Fruit fly (Drosophila melanogaster) whole organism, embryonic: Measurements from ENCODE around the gene CG11951.

Source experiments
- Atf6 ChIP-seq: fragments of 200-800 bp; sonication (Bioruptor generic); IDR thresholded peaks from 2 replicates; pipeline ENCODE4 v1.3.6; 2022; ENCODE audit warnings: missing biosample characterization, missing genetic modification characterization
- Awh ChIP-seq: fragments of 200-800 bp; sonication (Bioruptor generic); IDR thresholded peaks from 2 replicates; pipeline ENCODE4, ENCODE4 v1.3.6; 2022; ENCODE audit warnings: missing biosample characterization, missing genetic modification characterization
- Bgb ChIP-seq: fragments of 200-800 bp; sonication (Bioruptor generic); IDR thresholded peaks from 2 replicates; pipeline ENCODE4 v1.3.6; 2022; ENCODE audit warnings: missing biosample characterization, missing genetic modification characterization; ENCODE audit not compliant: partially characterized antibody
- CG12391 ChIP-seq: fragments of 200-800 bp; sonication (Bioruptor generic); optimal IDR thresholded peaks from 3 replicates; lab custom pipeline; 2018; ENCODE audit warnings: missing biosample characterization, mild to moderate bottlenecking, missing genetic modification characterization, moderate library complexity
- CG13775 ChIP-seq: fragments of 200-800 bp; sonication (Bioruptor generic); optimal IDR thresholded peaks from 3 replicates; lab custom pipeline; 2017; ENCODE audit warnings: missing biosample characterization, mild to moderate bottlenecking, missing genetic modification characterization
- CG14667 ChIP-seq: fragments of 200-800 bp; sonication (Bioruptor generic); IDR thresholded peaks from 2 replicates; pipeline ENCODE4 v1.3.6; 2022; ENCODE audit warnings: missing biosample characterization, missing genetic modification characterization
- CG14860 ChIP-seq: fragments of 200-800 bp; sonication (Bioruptor generic); IDR thresholded peaks from 3 replicates; pipeline ENCODE4 v1.3.6; 2022; ENCODE audit warnings: missing biosample characterization, missing genetic modification characterization; ENCODE audit not compliant: partially characterized antibody
- CG15073 ChIP-seq: fragments of 200-800 bp; sonication (Bioruptor generic); optimal IDR thresholded peaks from 2 replicates; lab custom pipeline; 2016; ENCODE audit warnings: missing biosample characterization, missing genetic modification characterization
- CG15696 ChIP-seq: fragments of 200-800 bp; sonication (Bioruptor generic); optimal IDR thresholded peaks from 2 replicates; lab custom pipeline; 2019; ENCODE audit warnings: missing biosample characterization, mild to moderate bottlenecking, missing genetic modification characterization, moderate library complexity
- CG2712 ChIP-seq: fragments of 200-800 bp; optimal IDR thresholded peaks from 3 replicates; lab custom pipeline; 2019; ENCODE audit warnings: missing biosample characterization, mild to moderate bottlenecking, missing genetic modification characterization, moderate library complexity
- CG2889 ChIP-seq: fragments of 200-800 bp; sonication (Bioruptor generic); IDR thresholded peaks from 3 replicates; pipeline ENCODE4 v1.3.6; 2022; ENCODE audit warnings: missing biosample characterization, missing genetic modification characterization
- CG31224 ChIP-seq: fragments of 200-800 bp; sonication (Bioruptor generic); IDR thresholded peaks from 2 replicates; pipeline ENCODE4 v1.3.6; 2022; ENCODE audit warnings: missing biosample characterization, missing genetic modification characterization
- CG32767 ChIP-seq: fragments of 200-800 bp; sonication (Bioruptor generic); IDR thresholded peaks from 2 replicates; pipeline ENCODE4 v1.3.6; 2022; ENCODE audit warnings: missing biosample characterization, missing genetic modification characterization
- CG3726 ChIP-seq: fragments of 200-800 bp; sonication (Bioruptor generic); IDR thresholded peaks from 3 replicates; pipeline ENCODE4, ENCODE4 v1.3.6; 2022; ENCODE audit warnings: missing biosample characterization, missing genetic modification characterization
- CG3995 ChIP-seq: fragments of 200-800 bp; sonication (Bioruptor generic); optimal IDR thresholded peaks from 3 replicates; lab custom pipeline; 2016; ENCODE audit warnings: missing biosample characterization, missing genetic modification characterization
- CG4328 ChIP-seq: fragments of 200-800 bp; sonication (Bioruptor generic); optimal IDR thresholded peaks from 3 replicates; lab custom pipeline; 2017; ENCODE audit warnings: missing biosample characterization, missing genetic modification reagents, missing genetic modification characterization
- CG4820 ChIP-seq: fragments of 200-800 bp; sonication (Bioruptor generic); optimal IDR thresholded peaks from 3 replicates; lab custom pipeline; 2016; ENCODE audit warnings: missing biosample characterization, missing genetic modification characterization
- CG6254 ChIP-seq: fragments of 200-800 bp; sonication (Bioruptor generic); optimal IDR thresholded peaks from 3 replicates; lab custom pipeline; 2017; ENCODE audit warnings: mild to moderate bottlenecking, missing biosample characterization, missing genetic modification reagents, missing genetic modification characterization
- CrebB ChIP-seq: fragments of 200-800 bp; sonication (Bioruptor generic); optimal IDR thresholded peaks from 3 replicates; lab custom pipeline; 2018; ENCODE audit warnings: missing biosample characterization, mild to moderate bottlenecking, missing genetic modification characterization
- D19A ChIP-seq: fragments of 200-800 bp; optimal IDR thresholded peaks from 3 replicates; lab custom pipeline; 2019; ENCODE audit warnings: missing biosample characterization, mild to moderate bottlenecking, missing genetic modification characterization, moderate library complexity
- Dll ChIP-seq: fragments of 200-800 bp; sonication (Bioruptor generic); IDR thresholded peaks from 4 replicates; pipeline ENCODE4 v1.3.6; 2022; ENCODE audit warnings: missing biosample characterization, missing genetic modification characterization; ENCODE audit not compliant: partially characterized antibody
- Drgx ChIP-seq: fragments of 200-800 bp; sonication (Bioruptor generic); IDR thresholded peaks from 2 replicates; pipeline ENCODE4 v1.3.6; 2022; ENCODE audit warnings: missing biosample characterization, missing genetic modification characterization
- H15 ChIP-seq: fragments of 200-800 bp; sonication (Bioruptor generic); IDR thresholded peaks from 3 replicates; pipeline ENCODE4 v1.3.6; 2022; ENCODE audit warnings: missing biosample characterization, missing genetic modification characterization
- Lhr ChIP-seq: fragments of 200-800 bp; sonication (Bioruptor generic); optimal IDR thresholded peaks from 3 replicates; lab custom pipeline; 2017; ENCODE audit warnings: mild to moderate bottlenecking, missing biosample characterization, missing genetic modification reagents, missing genetic modification characterization
- Nf-YB ChIP-seq: fragments of 200-800 bp; sonication (Bioruptor generic); optimal IDR thresholded peaks from 3 replicates; lab custom pipeline; 2019; ENCODE audit warnings: missing biosample characterization, mild to moderate bottlenecking, missing genetic modification characterization, moderate library complexity
- NfI ChIP-seq: fragments of 200-800 bp; sonication (Bioruptor generic); optimal IDR thresholded peaks from 3 replicates; lab custom pipeline; 2018; ENCODE audit warnings: missing biosample characterization, mild to moderate bottlenecking, missing genetic modification characterization, moderate library complexity
- Oli ChIP-seq: fragments of 200-800 bp; sonication (Bioruptor generic); optimal IDR thresholded peaks from 2 replicates; lab custom pipeline; 2018; ENCODE audit warnings: missing biosample characterization, mild to moderate bottlenecking, missing genetic modification characterization, moderate library complexity
- Rx ChIP-seq: fragments of 200-800 bp; sonication (Bioruptor generic); IDR thresholded peaks from 2 replicates; pipeline ENCODE4 v1.3.6; 2022; ENCODE audit warnings: missing biosample characterization, missing genetic modification characterization
- Sry-β ChIP-seq: fragments of 200-800 bp; sonication (Bioruptor generic); optimal IDR thresholded peaks from 2 replicates; lab custom pipeline; 2018; ENCODE audit warnings: missing biosample characterization, mild to moderate bottlenecking, missing genetic modification characterization, moderate library complexity
- Usf ChIP-seq: fragments of 200-800 bp; sonication (Bioruptor generic); optimal IDR thresholded peaks from 2 replicates; lab custom pipeline; 2017; ENCODE audit warnings: missing genotype, missing biosample characterization, missing genetic modification characterization
- Xrp1 ChIP-seq: fragments of 200-800 bp; sonication (Bioruptor generic); IDR thresholded peaks from 2 replicates; pipeline ENCODE4 v1.3.6; 2022; ENCODE audit warnings: missing biosample characterization, missing genetic modification characterization
- al ChIP-seq: fragments of 200-800 bp; sonication (Bioruptor generic); IDR thresholded peaks from 2 replicates; pipeline ENCODE4 v1.3.6; 2022; ENCODE audit warnings: missing biosample characterization, missing genetic modification characterization
- chif ChIP-seq, 2 experiments: fragments of 200-800 bp; sonication (Bioruptor generic); optimal IDR thresholded peaks; 3 replicates each; lab custom pipeline; 2016; ENCODE audit warnings: missing biosample characterization in 2 of 2, missing genetic modification characterization in 2 of 2
- chm ChIP-seq: fragments of 200-800 bp; sonication (Bioruptor generic); IDR thresholded peaks from 2 replicates; pipeline ENCODE4 v1.3.6; 2022; ENCODE audit warnings: missing biosample characterization, missing genetic modification characterization
- danr ChIP-seq: fragments of 200-800 bp; sonication (Bioruptor generic); IDR thresholded peaks from 2 replicates; pipeline ENCODE4 v1.3.6; 2022; ENCODE audit warnings: missing biosample characterization, missing genetic modification characterization
- dati ChIP-seq: fragments of 200-800 bp; sonication (Bioruptor generic); IDR thresholded peaks from 2 replicates; pipeline ENCODE4 v1.3.6; 2022; ENCODE audit warnings: missing biosample characterization, missing genetic modification characterization
- gt ChIP-seq: fragments of 200-800 bp; sonication (Bioruptor generic); IDR thresholded peaks from 2 replicates; pipeline ENCODE4 v1.3.6; 2022; ENCODE audit warnings: missing biosample characterization, missing genetic modification characterization
- hbn ChIP-seq: fragments of 200-800 bp; sonication (Bioruptor generic); IDR thresholded peaks from 2 replicates; pipeline ENCODE4 v1.3.6; 2022; ENCODE audit warnings: missing biosample characterization, missing genetic modification characterization; ENCODE audit not compliant: partially characterized antibody
- her ChIP-seq: fragments of 200-800 bp; sonication (Bioruptor generic); optimal IDR thresholded peaks from 2 replicates; lab custom pipeline; 2016; ENCODE audit warnings: missing biosample characterization, missing genetic modification characterization
- kay ChIP-seq: fragments of 200-800 bp; sonication (Bioruptor generic); optimal IDR thresholded peaks from 2 replicates; lab custom pipeline; 2016; ENCODE audit warnings: missing biosample characterization, missing genetic modification characterization
- klu ChIP-seq: fragments of 200-800 bp; sonication (Bioruptor generic); IDR thresholded peaks from 2 replicates; pipeline ENCODE4 v1.3.6; 2022; ENCODE audit warnings: missing biosample characterization, missing genetic modification characterization
- lilli ChIP-seq: fragments of 200-800 bp; sonication (Bioruptor generic); optimal IDR thresholded peaks from 3 replicates; lab custom pipeline; 2016; ENCODE audit warnings: missing biosample characterization, missing genetic modification characterization
- org-1 ChIP-seq: fragments of 200-800 bp; sonication (Bioruptor generic); optimal IDR thresholded peaks from 2 replicates; lab custom pipeline; 2017; ENCODE audit warnings: missing biosample characterization, missing genetic modification characterization
- pho ChIP-seq: fragments of 200-800 bp; sonication (Bioruptor generic); optimal IDR thresholded peaks from 2 replicates; lab custom pipeline; 2016; ENCODE audit warnings: missing biosample characterization, missing genetic modification characterization
- ranshi ChIP-seq: fragments of 200-800 bp; sonication (Bioruptor generic); IDR thresholded peaks from 2 replicates; pipeline ENCODE4 v1.3.6; 2022; ENCODE audit warnings: missing biosample characterization, missing genetic modification characterization
- tup ChIP-seq: fragments of 200-800 bp; sonication (Bioruptor generic); optimal IDR thresholded peaks from 2 replicates; lab custom pipeline; 2016; ENCODE audit warnings: missing biosample characterization, mild to moderate bottlenecking, missing genetic modification characterization, moderate library complexity
- twi ChIP-seq: fragments of 200-800 bp; optimal IDR thresholded peaks from 2 replicates; lab custom pipeline; 2019; ENCODE audit warnings: missing biosample characterization, mild to moderate bottlenecking, missing genetic modification characterization, moderate library complexity
- vfl ChIP-seq: fragments of 200-800 bp; sonication (Bioruptor generic); optimal IDR thresholded peaks from 2 replicates; lab custom pipeline; 2016; ENCODE audit warnings: missing biosample characterization, missing genetic modification characterization
- wek ChIP-seq: fragments of 200-800 bp; sonication (Bioruptor generic); optimal IDR thresholded peaks from 3 replicates; lab custom pipeline; 2018; ENCODE audit warnings: missing biosample characterization, mild to moderate bottlenecking, missing genetic modification characterization, moderate library complexity
- yki ChIP-seq: fragments of >200 bp; optimal IDR thresholded peaks from 3 replicates; lab custom pipeline; 2018

CG11951 gene

DNA sequence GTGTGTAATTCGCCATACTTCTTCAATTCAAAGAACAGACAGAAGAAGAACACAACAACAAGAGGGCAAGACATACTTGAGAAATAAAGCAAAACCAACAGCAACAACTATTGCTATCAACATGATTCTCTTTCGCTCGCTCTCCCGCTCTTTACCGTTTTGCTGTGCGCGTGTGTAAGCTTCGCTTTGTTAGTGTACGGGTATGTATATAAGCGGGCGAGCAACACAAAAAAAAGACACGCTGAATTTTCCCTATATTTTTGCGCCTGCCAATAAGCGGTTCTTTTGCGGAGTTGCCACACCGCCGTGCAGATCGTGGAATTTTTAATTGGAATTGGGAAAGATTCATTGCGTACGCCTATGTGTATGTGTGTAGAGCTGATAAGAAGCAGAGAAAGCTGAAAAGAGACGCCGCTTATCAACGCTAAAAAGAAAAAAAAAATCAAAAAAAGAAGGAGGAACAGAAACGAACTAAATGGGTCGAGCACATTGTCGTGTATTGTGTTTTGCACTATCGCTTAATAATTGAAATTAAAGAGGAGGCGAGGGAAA lies 23.5 kb downstream of the CG11951 start (continued):
- no peak for TF ChIP-seq danr (GFP tag; lab: Robert Waterston, UW)
- no peak for TF ChIP-seq CG31224
- no peak for TF ChIP-seq Awh (GFP tag; lab: Robert Waterston, UW)
- TF ChIP-seq vfl (GFP tag; lab: Kevin White, UChicago), result no peak
- 0 out of 2 replicates have a peak, but pooled peaks have one; percentile 11 for TF ChIP-seq CG32767 (GFP tag; lab: Robert Waterston, UW)
- no peak for TF ChIP-seq Rx (GFP tag; lab: Robert Waterston, UW)
- no peak for TF ChIP-seq Atf6 (GFP tag; lab: Robert Waterston, UW)
- TF ChIP-seq CG3726 (GFP tag; lab: Robert Waterston, UW), result no peak
- TF ChIP-seq twi, result no peak
- no peak for TF ChIP-seq Usf (GFP tag; lab: Kevin White, UChicago)
- TF ChIP-seq chm (GFP tag; lab: Robert Waterston, UW), result no peak
- TF ChIP-seq gt (GFP tag; lab: Robert Waterston, UW), result no peak
- no peak for TF ChIP-seq CG3995 (GFP tag; lab: Kevin White, UChicago)
- TF ChIP-seq tup (GFP tag; lab: Kevin White, UChicago), result no peak
- no peak for TF ChIP-seq CG14860 (GFP tag; lab: Robert Waterston, UW)
- no peak for TF ChIP-seq D19A (tag; lab: Kevin White, UChicago)
- TF ChIP-seq CG4328 (GFP tag; lab: Kevin White, UChicago), result no peak
- TF ChIP-seq Sry-β (GFP tag; lab: Kevin White, UChicago), result no peak
- TF ChIP-seq lilli (GFP tag; lab: Kevin White, UChicago), result peak; percentile 5
- no peak for TF ChIP-seq wek (GFP tag; lab: Kevin White, UChicago)
- no peak for TF ChIP-seq CG14667 (GFP tag; lab: Robert Waterston, UW)
- no peak for TF ChIP-seq Xrp1 (GFP tag; lab: Robert Waterston, UW)
- TF ChIP-seq CG2889 (GFP tag; lab: Robert Waterston, UW), result no peak
- no peak for TF ChIP-seq Oli

DNA sequence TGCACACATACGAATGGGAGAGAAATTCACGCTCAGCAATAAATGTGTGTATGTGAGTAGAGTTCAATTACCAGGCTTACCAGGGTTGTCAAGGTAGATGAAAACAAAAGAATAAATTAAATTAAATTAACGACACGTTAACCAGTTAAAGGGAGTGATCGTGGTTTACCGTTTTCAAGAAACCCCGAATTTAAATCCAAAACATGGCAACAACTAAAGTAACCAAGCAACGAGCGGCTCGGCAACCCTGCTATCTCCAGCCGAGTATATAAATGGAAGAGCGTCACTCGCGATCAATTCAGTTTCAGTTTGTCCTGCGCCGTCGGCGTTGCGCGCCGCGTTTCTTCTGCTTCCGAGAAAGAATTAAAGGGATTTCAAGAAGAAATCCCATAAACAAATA lies 24.3 kb downstream of the CG11951 start:
- peak; percentile 99 for TF ChIP-seq Lhr
- peak; percentile 98 for TF ChIP-seq al (GFP tag; lab: Robert Waterston, UW)
- TF ChIP-seq CG2712 (tag; lab: Kevin White, UChicago), result peak; percentile 100
- TF ChIP-seq H15, result peak; percentile 99
- peak; percentile 97 for TF ChIP-seq her
- peak; percentile 98 for TF ChIP-seq CG6254
- peak; percentile 95 for TF ChIP-seq klu (GFP tag; lab: Robert Waterston, UW)
- peak; percentile 99 for TF ChIP-seq chif (GFP tag; optimal IDR thresholded peaks at IDR 0.05; lab: Kevin White, UChicago)
- peak; percentile 99 for TF ChIP-seq NfI (GFP tag; lab: Kevin White, UChicago)
- peak; percentile 91 for TF ChIP-seq Nf-YB (GFP tag; lab: Kevin White, UChicago)
- peak; percentile 99 for TF ChIP-seq pho (GFP tag; lab: Kevin White, UChicago)
- TF ChIP-seq dati, result peak; percentile 98
- TF ChIP-seq Usf (GFP tag; lab: Kevin White, UChicago), result peak; percentile 99
- TF ChIP-seq kay (GFP tag; lab: Kevin White, UChicago), result peak; percentile 97
- TF ChIP-seq CG12391 (tag; lab: Kevin White, UChicago), result peak; percentile 99
- peak; percentile 24; the same call in 1 of the 4 replicates for TF ChIP-seq Dll (GFP tag; lab: Robert Waterston, UW)
- TF ChIP-seq yki (lab: Kevin White, UChicago), result no peak
- TF ChIP-seq CG15696 (tag; lab: Kevin White, UChicago), result peak; percentile 100
- TF ChIP-seq CG13775 (GFP tag; lab: Kevin White, UChicago), result peak; percentile 99
- TF ChIP-seq CrebB (tag; lab: Kevin White, UChicago), result peak; percentile 99
- peak; percentile 98 for TF ChIP-seq twi
- 0 out of 2 replicates have a peak, but pooled peaks have one; percentile 17 for TF ChIP-seq hbn
- peak; percentile 99 for TF ChIP-seq CG4820 (GFP tag; lab: Kevin White, UChicago)
- peak; percentile 99 for TF ChIP-seq org-1 (GFP tag; lab: Kevin White, UChicago)
- peak; percentile 99 for TF ChIP-seq ranshi (GFP tag; lab: Robert Waterston, UW)
- TF ChIP-seq Bgb (GFP tag; lab: Robert Waterston, UW), result 0 out of 2 replicates have a peak, but pooled peaks have one; percentile 60
- peak; percentile 92 for TF ChIP-seq CG15073
- peak; percentile 100 for TF ChIP-seq Drgx (GFP tag; lab: Robert Waterston, UW)
- peak; percentile 75 for TF ChIP-seq Sry-β (GFP tag; lab: Kevin White, UChicago)
